Worm (Caenorhabditis elegans): ENCODE results near the gene mltn-13.

mltn-13 gene

ce11 chrX:4484072-4484471 lies 35.9 kb upstream of the mltn-13 start:
- TF ChIP-seq pha-2 (tag; optimal IDR thresholded peaks at IDR 0.05) (peak; percentile 34), rnt-1 (tag; optimal IDR thresholded peaks at IDR 0.05) (no peak)

DNA sequence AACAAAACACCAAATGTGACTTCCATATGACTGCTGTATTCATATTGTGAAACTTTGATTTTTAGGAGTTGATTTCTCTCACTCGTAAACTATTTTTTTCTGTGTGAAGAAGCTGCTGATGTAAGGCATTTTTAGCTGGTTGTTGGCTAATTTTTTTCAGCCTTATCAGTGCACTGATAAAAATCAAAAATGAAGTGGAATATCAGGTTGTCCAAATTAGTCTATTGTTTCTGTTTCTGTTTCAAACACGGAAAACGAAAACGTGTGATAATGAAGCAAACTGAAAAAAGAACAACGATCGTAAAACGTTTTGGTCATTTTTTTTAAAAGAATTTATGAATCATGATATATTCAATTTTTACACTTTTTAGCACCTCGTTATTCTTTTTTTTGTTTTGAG lies 32.6 kb upstream of the mltn-13 start:
- TF ChIP-seq odd-2 (tag; optimal IDR thresholded peaks at IDR 0.05) = no peak
- peak; percentile 31 for TF ChIP-seq elt-2 (tag; optimal IDR thresholded peaks at IDR 0.05)
- TF ChIP-seq ceh-34 (tag; optimal IDR thresholded peaks at IDR 0.05) = no peak
- no peak for TF ChIP-seq unc-55 (GFP tag; optimal IDR thresholded peaks at IDR 0.05)

DNA sequence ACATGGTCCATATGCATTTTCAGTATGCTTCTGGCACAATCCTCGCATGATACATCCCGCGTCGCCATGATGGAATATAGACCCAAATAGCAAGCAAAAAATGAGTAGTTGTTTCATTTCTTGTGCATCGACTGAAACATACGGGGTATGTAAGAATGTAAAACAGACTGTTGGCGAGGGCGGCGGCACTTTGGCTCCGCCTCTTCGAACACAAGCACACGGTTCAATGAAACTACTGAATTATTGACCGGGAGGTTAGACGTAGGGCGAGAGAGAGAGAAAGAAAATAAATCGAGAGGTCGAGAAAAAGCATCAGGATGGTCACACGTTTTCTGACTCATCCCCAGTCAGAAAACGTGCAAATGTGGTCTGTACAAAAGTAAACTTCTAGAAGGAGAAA lies 31.8 kb upstream of the mltn-13 start:
- TF ChIP-seq eyg-1 (tag; optimal IDR thresholded peaks at IDR 0.05) = no peak
- no peak for TF ChIP-seq unc-42 (tag; optimal IDR thresholded peaks at IDR 0.05)
- no peak for TF ChIP-seq dmd-4 (tag; optimal IDR thresholded peaks at IDR 0.05; ENCODE audit: borderline replicate concordance)
- no peak for TF ChIP-seq npax-4 (tag; optimal IDR thresholded peaks at IDR 0.05)
- TF ChIP-seq ceh-31 (tag; optimal IDR thresholded peaks at IDR 0.05) = no peak

- no peak for TF ChIP-seq ttx-3 (tag; optimal IDR thresholded peaks at IDR 0.05)
- peak; percentile 57 for TF ChIP-seq elt-2 (tag; optimal IDR thresholded peaks at IDR 0.05)
- TF ChIP-seq sdc-2 (tag; optimal IDR thresholded peaks at IDR 0.05) = no peak
- no peak for TF ChIP-seq T23F11.4 (GFP tag; optimal IDR thresholded peaks at IDR 0.05)
- TF ChIP-seq C08G9.2 (tag; optimal IDR thresholded peaks at IDR 0.05) = no peak
- TF ChIP-seq ceh-24 (tag; optimal IDR thresholded peaks at IDR 0.05) = no peak
Observed at ce11 chrX:4478503-4478902, 30.3 kb upstream of the mltn-13 start.

DNA sequence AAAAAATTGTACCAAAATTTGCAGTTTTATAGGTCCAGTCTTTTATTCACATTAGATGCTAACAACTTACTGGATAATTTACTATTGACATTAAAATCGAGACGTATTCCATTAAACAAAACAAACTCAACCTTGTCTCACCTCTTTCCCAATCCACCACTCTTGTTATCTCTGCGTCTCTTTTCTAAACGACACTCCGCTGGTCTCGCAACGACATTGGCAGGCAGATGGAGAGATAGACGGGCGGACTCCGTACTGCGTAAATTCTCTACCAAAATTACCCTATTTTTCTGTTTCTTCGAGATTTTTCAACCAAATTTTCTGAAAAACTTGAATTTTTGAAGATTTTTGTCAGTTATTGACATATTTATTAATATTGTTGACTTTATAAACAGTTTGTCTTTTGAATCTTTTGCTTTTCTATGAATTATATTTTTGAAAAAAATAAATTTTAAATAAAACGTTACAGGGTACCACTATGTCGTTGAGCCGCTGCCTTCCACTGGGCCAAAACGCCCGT lies 21.2 kb upstream of the mltn-13 start, which contains the start of gene asb-2:
Gene asb-2 (plus strand): TSS at position 470 of the 520 bp plus-strand sequence.
- TF ChIP-seq nfya-1 (tag; optimal IDR thresholded peaks at IDR 0.05) (peak; percentile 88), lim-6 (tag; optimal IDR thresholded peaks at IDR 0.05) (no peak), tbx-2 (tag; optimal IDR thresholded peaks at IDR 0.05) (peak; percentile 49), ceh-18 (tag; optimal IDR thresholded peaks at IDR 0.05) (peak; percentile 47), unc-86 (tag; optimal IDR thresholded peaks at IDR 0.05) (no peak), sdc-2 (tag; optimal IDR thresholded peaks at IDR 0.05) (peak; percentile 49), elt-2 (tag; optimal IDR thresholded peaks at IDR 0.05) (peak; percentile 22), ceh-31 (tag; optimal IDR thresholded peaks at IDR 0.05) (peak; percentile 17), fkh-6 (tag; optimal IDR thresholded peaks at IDR 0.05) (no peak), dve-1 (tag; optimal IDR thresholded peaks at IDR 0.05) (peak; percentile 57), hlh-30 (tag; optimal IDR thresholded peaks at IDR 0.05; ENCODE audit: insufficient read depth) (peak; percentile 6), unc-42 (tag; optimal IDR thresholded peaks at IDR 0.05) (peak; percentile 8), ceh-34 (tag; optimal IDR thresholded peaks at IDR 0.05) (no peak), rnt-1 (tag; optimal IDR thresholded peaks at IDR 0.05) (no peak), pros-1 (tag; optimal IDR thresholded peaks at IDR 0.05) (peak; percentile 26), unc-55 (GFP tag; optimal IDR thresholded peaks at IDR 0.05) (peak; percentile 79), ttx-3 (tag; optimal IDR thresholded peaks at IDR 0.05) (no peak), pax-1 (tag; optimal IDR thresholded peaks at IDR 0.05) (peak; percentile 22)

DNA sequence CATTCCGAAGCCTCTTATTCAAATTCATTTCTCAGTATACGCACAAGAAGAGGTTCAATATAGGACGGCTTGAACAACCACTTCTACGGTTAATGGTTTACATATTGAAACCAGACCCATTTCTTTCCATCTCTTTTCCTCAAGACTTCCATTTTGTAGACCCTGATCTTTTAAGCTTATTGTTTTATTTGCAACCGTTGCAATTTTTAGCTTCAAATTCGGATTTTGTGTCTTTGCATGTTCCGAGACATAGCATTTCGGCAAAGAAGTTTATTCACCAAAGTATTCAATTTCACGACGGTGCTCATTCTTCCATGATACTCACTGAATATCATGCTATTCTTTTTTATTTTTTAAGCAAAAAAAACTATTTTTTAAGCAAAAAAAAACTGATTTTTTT lies 18.0 kb upstream of the mltn-13 start, which contains the start of gene nmur-3:
Gene nmur-3 (plus strand): TSS at position 301 of the 400 bp plus-strand sequence.
- no peak for TF ChIP-seq hlh-6 (tag; optimal IDR thresholded peaks at IDR 0.05)
- TF ChIP-seq ceh-6 (GFP tag; optimal IDR thresholded peaks at IDR 0.05) = no peak
- TF ChIP-seq tbx-2 (tag; optimal IDR thresholded peaks at IDR 0.05) = no peak
- no peak for TF ChIP-seq pax-1 (tag; optimal IDR thresholded peaks at IDR 0.05)
- no peak for TF ChIP-seq hlh-13 (GFP tag; optimal IDR thresholded peaks at IDR 0.05)
- TF ChIP-seq fkh-10 (GFP tag; optimal IDR thresholded peaks at IDR 0.05) = no peak
- no peak for TF ChIP-seq pqm-1 (tag; optimal IDR thresholded peaks at IDR 0.05)
- no peak for TF ChIP-seq pha-4 (tag; optimal IDR thresholded peaks at IDR 0.05)
- no peak for TF ChIP-seq hlh-15 (tag; optimal IDR thresholded peaks at IDR 0.05)
- TF ChIP-seq C08G9.2 (tag; optimal IDR thresholded peaks at IDR 0.05) = no peak
- no peak for TF ChIP-seq dmd-4 (tag; optimal IDR thresholded peaks at IDR 0.05; ENCODE audit: borderline replicate concordance)
- no peak for TF ChIP-seq F13H6.1 (tag; optimal IDR thresholded peaks at IDR 0.05)

Measured in whole organism, late embryonic.